Worm (Caenorhabditis elegans): ENCODE data around the gene wah-1.

Gene wah-1

DNA sequence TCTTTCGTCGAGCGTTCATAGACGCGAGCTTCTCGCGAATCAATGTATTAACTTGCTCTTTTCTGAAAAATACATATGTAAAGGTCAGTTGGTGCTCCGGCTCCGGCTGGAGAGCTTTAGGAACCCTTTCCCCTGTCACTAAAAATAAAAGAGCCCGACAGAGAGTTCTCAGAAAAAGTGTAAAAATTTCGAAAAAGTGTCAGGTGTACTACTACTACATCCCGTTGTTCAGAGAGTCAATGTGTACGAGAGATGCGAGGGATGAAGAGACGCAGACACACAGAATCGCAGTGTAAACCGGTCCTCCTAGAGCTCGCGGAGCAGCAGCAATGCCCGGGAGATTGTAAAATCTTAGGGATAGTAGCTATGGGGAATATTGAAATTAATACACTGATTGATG lies 47.3 kb upstream of the wah-1 start (continued):
- TF ChIP-seq C08G9.2 (tag; optimal IDR thresholded peaks at IDR 0.05) (peak; percentile 5), T23F11.4 (GFP tag; optimal IDR thresholded peaks at IDR 0.05) (no peak), hlh-30 (tag; optimal IDR thresholded peaks at IDR 0.05; ENCODE audit: insufficient read depth) (no peak)

- TF ChIP-seq rnt-1 (tag; optimal IDR thresholded peaks at IDR 0.05) (peak; percentile 59), nhr-232 (tag; optimal IDR thresholded peaks at IDR 0.05) (no peak), pros-1 (tag; optimal IDR thresholded peaks at IDR 0.05) (no peak), ceh-34 (tag; optimal IDR thresholded peaks at IDR 0.05) (peak; percentile 60), eyg-1 (tag; optimal IDR thresholded peaks at IDR 0.05) (peak; percentile 70), gmeb-2 (tag; optimal IDR thresholded peaks at IDR 0.05) (no peak), unc-3 (GFP tag; conservative IDR thresholded peaks at IDR 0.05) (peak; percentile 64), unc-3 (tag; optimal IDR thresholded peaks at IDR 0.05) (peak; percentile 33), hlh-15 (tag; optimal IDR thresholded peaks at IDR 0.05) (peak; percentile 18), ceh-45 (GFP tag; IDR thresholded peaks at IDR 0.05) (no peak), unc-42 (tag; optimal IDR thresholded peaks at IDR 0.05) (peak; percentile 85), fkh-6 (tag; optimal IDR thresholded peaks at IDR 0.05) (peak; percentile 51), ceh-6 (GFP tag; optimal IDR thresholded peaks at IDR 0.05) (no peak), ahr-1 (tag; optimal IDR thresholded peaks at IDR 0.05) (peak; percentile 48), ceh-30 (tag; optimal IDR thresholded peaks at IDR 0.05) (no peak), ttx-3 (tag; optimal IDR thresholded peaks at IDR 0.05) (peak; percentile 14), ceh-2 (tag; optimal IDR thresholded peaks at IDR 0.05) (peak; percentile 98), tbx-2 (tag; optimal IDR thresholded peaks at IDR 0.05) (peak; percentile 94), pha-2 (tag; optimal IDR thresholded peaks at IDR 0.05) (peak; percentile 42), elt-2 (tag; optimal IDR thresholded peaks at IDR 0.05) (peak; percentile 69), zip-5 (tag; optimal IDR thresholded peaks at IDR 0.05) (peak; percentile 73), mec-3 (tag; optimal IDR thresholded peaks at IDR 0.05; ENCODE audit: borderline replicate concordance) (peak; percentile 84), K02D7.2 (tag; optimal IDR thresholded peaks at IDR 0.05) (peak; percentile 69), fkh-10 (GFP tag; optimal IDR thresholded peaks at IDR 0.05) (no peak), tbx-7 (tag; optimal IDR thresholded peaks at IDR 0.05) (peak; percentile 96), sox-4 (tag; optimal IDR thresholded peaks at IDR 0.05) (no peak), ceh-31 (tag; optimal IDR thresholded peaks at IDR 0.05) (peak; percentile 98), ztf-16 (tag; optimal IDR thresholded peaks at IDR 0.05) (no peak), unc-86 (tag; optimal IDR thresholded peaks at IDR 0.05) (peak; percentile 49), syd-9 (tag; optimal IDR thresholded peaks at IDR 0.05) (peak; percentile 15), elt-4 (tag; optimal IDR thresholded peaks at IDR 0.05) (no peak), lim-6 (tag; optimal IDR thresholded peaks at IDR 0.05) (peak; percentile 81), hlh-13 (GFP tag; optimal IDR thresholded peaks at IDR 0.05) (no peak), npax-4 (tag; optimal IDR thresholded peaks at IDR 0.05) (no peak), ceh-22 (tag; optimal IDR thresholded peaks at IDR 0.05) (no peak), nfya-1 (tag; optimal IDR thresholded peaks at IDR 0.05) (peak; percentile 64), K09A11.1 (tag; optimal IDR thresholded peaks at IDR 0.05; ENCODE audit: insufficient read depth) (no peak), madf-2 (tag; optimal IDR thresholded peaks at IDR 0.05) (no peak), pax-1 (tag; optimal IDR thresholded peaks at IDR 0.05) (no peak), fax-1 (tag; optimal IDR thresholded peaks at IDR 0.05) (peak; percentile 71), sox-2 (GFP tag; IDR thresholded peaks at IDR 0.05) (no peak), nhr-11 (tag; optimal IDR thresholded peaks at IDR 0.05) (no peak), ceh-19 (GFP tag; optimal IDR thresholded peaks at IDR 0.05) (peak; percentile 33), ama-1 (optimal IDR thresholded peaks at IDR 0.05) (no peak), sdc-2 (tag; optimal IDR thresholded peaks at IDR 0.05) (peak; percentile 41), unc-55 (GFP tag; optimal IDR thresholded peaks at IDR 0.05) (no peak), T23F11.4 (GFP tag; optimal IDR thresholded peaks at IDR 0.05) (no peak), ceh-9 (tag; optimal IDR thresholded peaks at IDR 0.05) (no peak), ref-2 (tag; optimal IDR thresholded peaks at IDR 0.05) (peak; percentile 79)
These were observed 43.8 kb upstream of the wah-1 start for ce11 chrIII:11946062-11946749.

Data from whole organism, late embryonic.